Worm (Caenorhabditis elegans) whole organism, L4/young adult: ENCODE results near the gene F53A9.1.

Experiments
- W03F9.2 ChIP-seq: fragments of 150-350 bp; optimal IDR thresholded peaks from 2 replicates; lab custom pipeline; 2014; ENCODE audit warnings: missing biosample characterization, missing genetic modification characterization
- dao-5 ChIP-seq: sonication (generic microtip); optimal IDR thresholded peaks from 2 replicates; lab custom pipeline; 2016; ENCODE audit warnings: missing genotype, missing genetic modification characterization, moderate library complexity, missing compliant biosample characterization
- him-1 ChIP-seq: sonication (generic microtip); optimal IDR thresholded peaks from 2 replicates; lab custom pipeline; 2016; ENCODE audit warnings: missing genotype, missing genetic modification reagents, missing genetic modification characterization, missing compliant biosample characterization

DNA sequence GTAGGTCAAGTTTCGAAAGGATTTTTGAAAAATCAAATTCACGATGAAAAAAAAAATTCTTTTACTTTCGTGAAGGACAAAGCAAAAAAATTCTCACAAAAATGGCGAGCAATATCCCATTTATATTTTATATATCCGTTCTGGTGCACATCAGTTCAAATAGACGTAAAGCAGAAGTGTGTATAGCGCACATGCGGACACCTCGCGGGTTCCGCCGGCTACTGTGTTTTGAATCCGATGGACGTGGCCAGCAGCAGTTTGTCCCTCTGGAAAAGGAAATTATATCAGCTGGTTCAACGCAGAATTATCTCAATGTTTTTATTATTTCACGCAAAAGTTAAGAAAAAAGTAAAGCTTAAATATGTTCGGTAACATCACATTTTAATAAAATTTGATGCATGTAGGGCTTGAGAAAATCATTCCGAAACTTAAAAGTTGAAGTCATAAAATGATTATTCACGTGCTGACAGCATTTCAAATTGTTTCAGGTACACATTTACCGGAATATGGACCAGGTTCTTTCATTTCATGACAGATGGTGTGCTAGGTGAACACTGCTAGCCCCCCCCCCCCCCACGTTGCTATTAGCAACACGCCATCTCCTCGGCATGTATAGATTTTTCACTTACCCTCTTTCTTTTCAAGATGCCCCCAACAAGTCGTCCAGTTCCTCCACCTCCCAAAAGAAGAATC lies 7.6 kb upstream of the F53A9.1 start, which contains the start of gene jbts-14:
- TF ChIP-seq him-1 (tag; lab: Kevin White, UChicago) (no peak), W03F9.2 (tag; lab: Kevin White, UChicago) (no peak), dao-5 (tag; lab: Kevin White, UChicago) (no peak)
